Worm (Caenorhabditis elegans) whole organism, early embryonic: Measurements from ENCODE around the gene ubxn-3.

Experiments used
- B0310.2 ChIP-seq: sonication (generic microtip); optimal IDR thresholded peaks from 2 replicates; lab custom pipeline; 2016; ENCODE audit warnings: mild to moderate bottlenecking, missing genetic modification characterization, missing compliant biosample characterization
- F13C5.2 ChIP-seq: sonication (generic microtip); optimal IDR thresholded peaks from 2 replicates; lab custom pipeline; 2017; ENCODE audit warnings: mild to moderate bottlenecking, missing genetic modification characterization, inconsistent platforms, missing compliant biosample characterization
- aly-1 ChIP-seq: sonication (generic microtip); optimal IDR thresholded peaks from 2 replicates; lab custom pipeline; 2016; ENCODE audit warnings: missing genetic modification characterization, missing compliant biosample characterization
- ama-1 ChIP-seq: fragments of 150-350 bp; optimal IDR thresholded peaks from 2 replicates; lab custom pipeline; 2014
- ceh-13 ChIP-seq: fragments of 200-800 bp; sonication (Bioruptor generic); optimal IDR thresholded peaks from 2 replicates; lab custom pipeline; 2018; ENCODE audit warnings: mild to moderate bottlenecking, missing genetic modification characterization, missing compliant biosample characterization
- ceh-36 ChIP-seq: sonication (generic microtip); optimal IDR thresholded peaks from 2 replicates; lab custom pipeline; 2016; ENCODE audit warnings: missing genetic modification characterization, inconsistent platforms, missing compliant biosample characterization
- ets-7 ChIP-seq: sonication (generic microtip); optimal IDR thresholded peaks from 2 replicates; lab custom pipeline; 2016; ENCODE audit warnings: missing genotype, missing genetic modification characterization, missing compliant biosample characterization
- flt-1 ChIP-seq: fragments of 200-800 bp; sonication (Bioruptor generic); IDR thresholded peaks from 2 replicates; pipeline ENCODE4 v1.3.6; 2022; ENCODE audit warnings: missing genetic modification characterization, missing compliant biosample characterization
- hmbx-1 ChIP-seq: sonication (generic microtip); optimal IDR thresholded peaks from 2 replicates; lab custom pipeline; 2016; ENCODE audit warnings: mild to moderate bottlenecking, missing genetic modification characterization, missing compliant biosample characterization
- hmg-4 ChIP-seq: fragments of 200-800 bp; sonication (Bioruptor generic); optimal IDR thresholded peaks from 2 replicates; lab custom pipeline; 2018; ENCODE audit warnings: mild to moderate bottlenecking, missing genetic modification characterization, missing compliant biosample characterization
- hnd-1 ChIP-seq: sonication (generic microtip); optimal IDR thresholded peaks from 2 replicates; lab custom pipeline; 2016; ENCODE audit warnings: missing genetic modification characterization, missing compliant biosample characterization
- pes-1 ChIP-seq: fragments of 200-800 bp; sonication (Bioruptor generic); IDR thresholded peaks from 2 replicates; pipeline ENCODE4 v1.3.6; 2022; ENCODE audit warnings: missing genetic modification reagents, missing genetic modification characterization, missing compliant biosample characterization
- scrt-1 ChIP-seq: fragments of 200-800 bp; sonication (Bioruptor generic); IDR thresholded peaks from 2 replicates; pipeline ENCODE4 v1.3.6; 2022; ENCODE audit warnings: missing genetic modification characterization, missing compliant biosample characterization
- sea-1 ChIP-seq: fragments of 200-800 bp; sonication (Bioruptor generic); conservative IDR thresholded peaks from 2 replicates; pipeline ENCODE4 v1.3.6; 2022; ENCODE audit warnings: missing genetic modification characterization, missing compliant biosample characterization
- tbx-11 ChIP-seq: fragments of 200-800 bp; sonication (Bioruptor generic); IDR thresholded peaks from 2 replicates; pipeline ENCODE4 v1.3.6; 2022; ENCODE audit warnings: missing genetic modification characterization, missing compliant biosample characterization
- tbx-37 ChIP-seq: fragments of 200-800 bp; sonication (Bioruptor generic); conservative IDR thresholded peaks from 2 replicates; pipeline ENCODE4 v1.3.6; 2022; ENCODE audit warnings: missing genetic modification reagents, missing genetic modification characterization, missing compliant biosample characterization
- tra-4 ChIP-seq: sonication (generic microtip); optimal IDR thresholded peaks from 2 replicates; lab custom pipeline; 2017; ENCODE audit warnings: missing genetic modification characterization, missing compliant biosample characterization

Gene ubxn-3

DNA sequence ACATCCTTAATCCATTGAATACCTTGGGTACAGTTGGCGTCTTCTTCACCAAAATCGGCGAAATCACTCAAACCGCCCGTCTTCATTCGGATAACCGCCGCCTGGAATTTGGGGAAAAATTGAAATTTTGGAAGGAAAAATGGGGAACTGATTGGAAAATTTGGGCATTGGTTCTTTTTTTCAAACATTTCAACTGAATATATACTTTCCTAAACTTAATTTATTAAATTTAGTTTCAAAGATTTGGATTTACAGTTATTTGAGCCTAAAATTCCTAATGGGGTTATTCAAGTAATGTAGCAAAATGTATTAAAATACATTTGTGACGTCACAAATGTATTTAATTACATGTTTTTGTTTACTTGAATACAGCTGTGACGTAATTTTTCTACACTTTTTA is 17.3 kb upstream of the ubxn-3 start, which contains the start of gene laat-1:
laat-1 (minus strand) TSS at position 101 of the 400 bp plus-strand sequence.
- TF ChIP-seq tbx-37 (GFP tag; lab: Robert Waterston, UW) (no peak), hnd-1 (tag; lab: Kevin White, UChicago) (no peak), sea-1 (GFP tag; lab: Robert Waterston, UW) (no peak), F13C5.2 (no peak), tra-4 (no peak), scrt-1 (GFP tag; lab: Robert Waterston, UW) (no peak), aly-1 (tag; lab: Kevin White, UChicago) (no peak), hmbx-1 (tag; lab: Kevin White, UChicago) (no peak), B0310.2 (tag; lab: Kevin White, UChicago) (no peak)

DNA sequence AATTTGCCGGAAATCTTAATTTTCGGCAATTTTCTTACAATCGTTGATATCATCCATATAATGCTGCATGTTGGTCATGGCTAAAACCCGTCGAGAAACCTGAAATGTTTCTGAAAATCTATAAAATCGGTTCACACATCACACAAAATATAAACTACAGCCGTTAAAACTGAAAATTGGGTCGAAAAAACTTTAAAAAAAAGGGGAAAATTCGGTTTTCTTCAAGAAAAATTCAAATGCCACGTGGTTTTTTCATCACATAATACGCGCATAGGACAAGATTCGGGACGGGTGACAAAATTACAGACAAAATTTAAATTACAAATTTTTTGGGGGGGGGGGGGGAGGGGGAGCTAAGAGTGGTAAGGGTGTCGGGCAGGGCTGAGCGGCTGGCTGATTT is 12.2 kb upstream of the ubxn-3 start, which contains the start of gene Y43H11AL.1:
Y43H11AL.1 (minus strand) TSS at position 101 of the 400 bp plus-strand sequence.
- no peak for TF ChIP-seq sea-1 (GFP tag; lab: Robert Waterston, UW)
- no peak for TF ChIP-seq scrt-1 (GFP tag; lab: Robert Waterston, UW)
- no peak for TF ChIP-seq F13C5.2

DNA sequence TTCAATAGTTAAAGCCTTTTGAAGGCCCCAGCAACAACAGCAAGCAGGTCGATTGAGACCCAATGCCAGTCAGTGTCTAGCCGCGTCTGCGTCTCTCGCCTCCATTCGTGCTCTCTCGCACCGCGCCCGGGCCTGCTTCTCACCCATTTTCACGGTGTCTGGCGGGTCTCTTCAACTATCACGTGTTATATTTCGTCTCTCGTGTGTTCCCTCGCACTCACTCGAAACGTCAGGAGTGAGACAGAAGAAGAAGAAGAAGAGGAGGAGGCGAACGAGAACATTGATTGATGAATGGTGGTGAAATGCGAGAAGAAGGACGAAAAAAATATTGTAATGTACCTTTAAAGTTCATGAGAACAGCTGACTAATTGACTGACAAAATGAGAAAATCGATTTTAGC is 745 bp upstream of the ubxn-3 start:
- TF ChIP-seq aly-1 (tag; lab: Kevin White, UChicago) = peak; percentile 45
- TF ChIP-seq ceh-13 (GFP tag; lab: Kevin White, UChicago) = no peak
- no peak for TF ChIP-seq B0310.2 (tag; lab: Kevin White, UChicago)
- peak; percentile 58 for TF ChIP-seq hmg-4 (GFP tag; lab: Kevin White, UChicago)

DNA sequence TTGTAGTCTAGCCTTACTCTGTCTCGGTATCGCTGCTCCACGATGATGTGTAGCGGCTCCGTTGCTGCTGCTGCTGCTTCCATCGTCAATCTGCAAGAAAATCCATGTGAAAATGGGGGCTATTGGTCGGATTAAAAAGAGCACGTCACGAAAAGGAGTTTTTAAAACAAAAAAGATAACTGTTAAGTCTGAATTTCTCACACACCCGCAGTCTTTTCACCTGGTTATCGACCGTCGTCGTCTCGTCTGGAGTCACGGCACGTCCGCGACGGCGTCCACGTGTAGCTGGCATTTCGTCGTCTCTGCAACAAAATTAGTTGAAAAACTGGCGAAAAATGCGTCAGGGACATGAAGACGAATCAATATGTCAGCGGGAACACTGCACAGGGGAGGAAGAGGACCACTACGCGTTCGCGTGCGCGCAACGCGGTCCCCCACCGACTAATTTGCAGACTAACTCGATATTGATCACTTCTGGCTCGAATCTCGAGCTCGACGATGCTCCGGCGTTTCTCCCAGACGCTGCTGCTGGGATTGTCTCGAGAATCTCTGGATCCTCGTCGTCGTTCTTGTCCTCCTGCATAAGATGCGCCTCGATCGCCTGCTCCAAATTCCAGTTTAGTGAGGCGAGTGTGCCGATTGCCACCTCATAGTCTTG is 492 bp downstream of the ubxn-3 start:
- TF ChIP-seq hnd-1 (tag; lab: Kevin White, UChicago) (no peak), F13C5.2 (no peak), flt-1 (no peak), ceh-13 (GFP tag; lab: Kevin White, UChicago) (no peak), ceh-36 (tag; lab: Kevin White, UChicago) (no peak), sea-1 (GFP tag; lab: Robert Waterston, UW) (no peak), tbx-11 (no peak), scrt-1 (GFP tag; lab: Robert Waterston, UW) (no peak), ets-7 (tag; lab: Kevin White, UChicago) (no peak), hmbx-1 (tag; lab: Kevin White, UChicago) (no peak), tbx-37 (GFP tag; lab: Robert Waterston, UW) (no peak), B0310.2 (tag; lab: Kevin White, UChicago) (no peak), pes-1 (GFP tag; lab: Robert Waterston, UW) (no peak), tra-4 (no peak)

DNA sequence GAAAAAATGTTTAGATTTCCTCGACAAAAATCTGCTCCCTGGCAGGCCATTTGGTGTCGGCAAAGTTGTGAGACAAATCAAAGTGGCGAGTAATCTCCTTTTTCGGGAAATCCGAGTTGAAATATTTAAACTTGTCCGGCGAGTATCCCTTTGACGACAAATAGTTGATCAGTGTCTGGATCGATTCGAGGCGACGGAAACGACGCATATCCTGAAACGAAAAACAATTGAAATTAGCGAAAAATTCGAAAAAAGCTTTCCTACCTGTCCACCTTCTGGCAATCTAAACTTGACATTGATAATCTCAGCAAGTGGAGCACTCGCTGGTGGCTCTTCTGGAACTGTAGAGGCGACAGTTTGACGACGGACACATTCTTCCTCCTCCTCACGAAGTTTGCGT is 3.2 kb downstream of the ubxn-3 start:
- no peak for TF ChIP-seq flt-1
- TF ChIP-seq scrt-1 (GFP tag; lab: Robert Waterston, UW) = no peak
- TF ChIP-seq tbx-37 (GFP tag; lab: Robert Waterston, UW) = no peak
- TF ChIP-seq pes-1 (GFP tag; lab: Robert Waterston, UW) = no peak
- TF ChIP-seq ceh-36 (tag; lab: Kevin White, UChicago) = no peak
- no peak for TF ChIP-seq ama-1 (lab: Kevin White, UChicago)
- TF ChIP-seq sea-1 (GFP tag; lab: Robert Waterston, UW) = no peak
- no peak for TF ChIP-seq ets-7 (tag; lab: Kevin White, UChicago)
- no peak for TF ChIP-seq hnd-1 (tag; lab: Kevin White, UChicago)
- TF ChIP-seq B0310.2 (tag; lab: Kevin White, UChicago) = no peak
- no peak for TF ChIP-seq F13C5.2
- no peak for TF ChIP-seq hmg-4 (GFP tag; lab: Kevin White, UChicago)
- no peak for TF ChIP-seq aly-1 (tag; lab: Kevin White, UChicago)
- no peak for TF ChIP-seq tra-4
- TF ChIP-seq hmbx-1 (tag; lab: Kevin White, UChicago) = no peak
- TF ChIP-seq tbx-11 = no peak

ce11 chrII:216598-216997 is 3.9 kb downstream of the ubxn-3 start, which contains the start of gene F48A11.4:
Gene F48A11.4 (minus strand): TSS chrII:216621.
- peak; percentile 52 for TF ChIP-seq tbx-37 (GFP tag; lab: Robert Waterston, UW)
- no peak for TF ChIP-seq aly-1 (tag; lab: Kevin White, UChicago)
- peak; percentile 57; the same call in 1 of the 2 replicates for TF ChIP-seq flt-1
- peak; percentile 77 for TF ChIP-seq F13C5.2
- TF ChIP-seq tra-4 = no peak
- 0 out of 2 replicates have a peak, but pooled peaks have one; percentile 41 for TF ChIP-seq sea-1 (GFP tag; lab: Robert Waterston, UW)
- no peak for TF ChIP-seq scrt-1 (GFP tag; lab: Robert Waterston, UW)
- peak; percentile 11; the same call in 1 of the 2 replicates for TF ChIP-seq pes-1 (GFP tag; lab: Robert Waterston, UW)
- no peak for TF ChIP-seq ceh-36 (tag; lab: Kevin White, UChicago)
- TF ChIP-seq B0310.2 (tag; lab: Kevin White, UChicago) = no peak
- TF ChIP-seq hmg-4 (GFP tag; lab: Kevin White, UChicago) = peak; percentile 44
- peak; percentile 47 for TF ChIP-seq hmbx-1 (tag; lab: Kevin White, UChicago)
- 0 out of 2 replicates have a peak, but pooled peaks have one; percentile 23 for TF ChIP-seq tbx-11
- TF ChIP-seq ets-7 (tag; lab: Kevin White, UChicago) = no peak
- TF ChIP-seq hnd-1 (tag; lab: Kevin White, UChicago) = no peak
- TF ChIP-seq ama-1 (lab: Kevin White, UChicago) = no peak
- no peak for TF ChIP-seq ceh-13 (GFP tag; lab: Kevin White, UChicago)

ce11 chrII:208097-208496 is 12.4 kb downstream of the ubxn-3 start:
- TF ChIP-seq tbx-37 (GFP tag; lab: Robert Waterston, UW) (no peak), tbx-11 (no peak), tra-4 (no peak), scrt-1 (GFP tag; lab: Robert Waterston, UW) (no peak), hmg-4 (GFP tag; lab: Kevin White, UChicago) (no peak), aly-1 (tag; lab: Kevin White, UChicago) (no peak), B0310.2 (tag; lab: Kevin White, UChicago) (no peak)
